Fruit fly (Drosophila melanogaster) S2 (cell line): ENCODE data around the gene Ank2.

Experiments
- CG8478 ChIP-seq: fragments of >200 bp; optimal IDR thresholded peaks from 2 replicates; lab custom pipeline; 2018
- CTCF ChIP-seq, 2 experiments: fragments of >200 bp; optimal IDR thresholded peaks; 2 replicates each; lab custom pipeline; 2018

The Ank2 gene

dm6 chr3L:7624561-7624960 is 93.6 kb downstream of the Ank2 start:
- TF ChIP-seq CTCF (optimal IDR thresholded peaks at IDR 0.05; lab: Kevin White, UChicago) (no peak), CG8478 (lab: Kevin White, UChicago) (no peak)

- TF ChIP-seq CG8478 (lab: Kevin White, UChicago): no peak
These were observed 100.7 kb downstream of the Ank2 start for dm6 chr3L:7617436-7617979.

dm6 chr3L:7614226-7614625 is 104.0 kb downstream of the Ank2 start:
- TF ChIP-seq CG8478 (lab: Kevin White, UChicago) (no peak), CTCF (optimal IDR thresholded peaks at IDR 0.05; lab: Kevin White, UChicago) (no peak)

dm6 chr3L:7611229-7611628 is 107.0 kb downstream of the Ank2 start:
- TF ChIP-seq CTCF (optimal IDR thresholded peaks at IDR 0.05; lab: Kevin White, UChicago) (no peak), CG8478 (lab: Kevin White, UChicago) (no peak)

dm6 chr3L:7610522-7610921 is 107.7 kb downstream of the Ank2 start:
- TF ChIP-seq CTCF (optimal IDR thresholded peaks at IDR 0.05; lab: Kevin White, UChicago) (no peak), CG8478 (lab: Kevin White, UChicago) (no peak)

dm6 chr3L:7606336-7607001 is 111.7 kb downstream of the Ank2 start:
- no peak for TF ChIP-seq CTCF (optimal IDR thresholded peaks at IDR 0.05; lab: Kevin White, UChicago)
- TF ChIP-seq CG8478 (lab: Kevin White, UChicago): no peak
